Worm (Caenorhabditis elegans) whole organism, L1 larva: ENCODE measurements around the gene ragc-1.

Experiments
- F16B12.6 ChIP-seq: fragments of 150-350 bp; optimal IDR thresholded peaks from 2 replicates; lab custom pipeline; 2014; ENCODE audit warnings: missing biosample characterization, missing genetic modification characterization
- Y116A8C.19 ChIP-seq: sonication (generic microtip); optimal IDR thresholded peaks from 2 replicates; lab custom pipeline; 2016; ENCODE audit warnings: missing compliant biosample characterization, missing genetic modification characterization, borderline replicate concordance
- aha-1 ChIP-seq: fragments of 150-350 bp; optimal IDR thresholded peaks from 2 replicates; lab custom pipeline; 2014; ENCODE audit warnings: missing biosample characterization, missing genetic modification characterization
- alr-1 ChIP-seq: fragments of 200-800 bp; sonication (Bioruptor generic); optimal IDR thresholded peaks from 2 replicates; lab custom pipeline; 2018; ENCODE audit warnings: borderline replicate concordance, mild to moderate bottlenecking, missing genetic modification characterization, missing compliant biosample characterization
- ama-1 ChIP-seq: fragments of 150-350 bp; optimal IDR thresholded peaks from 2 replicates; lab custom pipeline; 2014
- blmp-1 ChIP-seq: fragments of 150-350 bp; optimal IDR thresholded peaks from 2 replicates; lab custom pipeline; 2014; ENCODE audit warnings: missing biosample characterization, missing genetic modification characterization
- ceh-63 ChIP-seq: fragments of 200-800 bp; sonication (Bioruptor generic); optimal IDR thresholded peaks from 2 replicates; lab custom pipeline; 2018; ENCODE audit warnings: mild to moderate bottlenecking, missing genetic modification characterization, missing compliant biosample characterization
- ceh-82 ChIP-seq, 3 experiments: fragments of 150-350 bp in 1 of 3; sonication (generic microtip) in 2 of 3; optimal IDR thresholded peaks; 2 replicates each; lab custom pipeline; 2014 to 2017; ENCODE audit warnings: missing biosample characterization in 3 of 3, missing genetic modification characterization in 3 of 3
- ceh-88 ChIP-seq: fragments of 200-800 bp; sonication (Bioruptor generic); IDR thresholded peaks from 2 replicates; pipeline ENCODE4 v1.3.6; 2022; ENCODE audit warnings: missing genetic modification characterization, missing compliant biosample characterization
- ceh-90 ChIP-seq: sonication (generic microtip); optimal IDR thresholded peaks from 2 replicates; lab custom pipeline; 2016; ENCODE audit warnings: missing genetic modification characterization, missing compliant biosample characterization
- dsc-1 ChIP-seq: sonication (generic microtip); optimal IDR thresholded peaks from 2 replicates; lab custom pipeline; 2016; ENCODE audit warnings: mild to moderate bottlenecking, missing genetic modification characterization, missing compliant biosample characterization
- efl-1 ChIP-seq, 4 experiments: fragments of 150-350 bp; optimal IDR thresholded peaks in 3 of 4; peaks in 1 of 4; 1 replicate in 1 of 4; 2 replicates in 3 of 4; lab custom pipeline; 2014; ENCODE audit warnings: missing biosample characterization in 2 of 4, missing genetic modification characterization in 2 of 4, missing genetic modification reagents in 2 of 4
- efl-3 ChIP-seq: fragments of 200-800 bp; sonication (Bioruptor generic); optimal IDR thresholded peaks from 2 replicates; lab custom pipeline; 2018; ENCODE audit warnings: mild to moderate bottlenecking, missing genetic modification characterization, missing compliant biosample characterization
- egl-13 ChIP-seq: sonication (generic microtip); optimal IDR thresholded peaks from 2 replicates; lab custom pipeline; 2016; ENCODE audit warnings: missing genotype, missing genetic modification reagents, missing genetic modification characterization, missing compliant biosample characterization
- egl-27 ChIP-seq, 2 experiments: fragments of 150-350 bp in 1 of 2; sonication (generic microtip); optimal IDR thresholded peaks; 3 replicates each; lab custom pipeline; 2017 to 2018; ENCODE audit warnings: missing biosample characterization in 2 of 2, missing genetic modification characterization in 2 of 2, missing genetic modification reagents in 2 of 2
- elt-3 ChIP-seq, 6 experiments: fragments of 150-350 bp in 1 of 6; sonication (generic microtip); optimal IDR thresholded peaks; 2 replicates each; lab custom pipeline; 2017 to 2018; ENCODE audit warnings: missing biosample characterization in 6 of 6, missing genetic modification characterization in 6 of 6, inconsistent platforms in 1 of 6
- fkh-10 ChIP-seq: sonication (generic microtip); optimal IDR thresholded peaks from 2 replicates; lab custom pipeline; 2017; ENCODE audit warnings: missing biosample characterization, missing genetic modification reagents, missing genetic modification characterization
- fkh-8 ChIP-seq: sonication (generic microtip); optimal IDR thresholded peaks from 2 replicates; lab custom pipeline; 2016; ENCODE audit warnings: mild to moderate bottlenecking, missing genetic modification characterization, missing compliant biosample characterization
- fos-1 ChIP-seq: fragments of 150-350 bp; optimal IDR thresholded peaks from 2 replicates; lab custom pipeline; 2014; ENCODE audit warnings: missing biosample characterization, missing genetic modification characterization
- hlh-17 ChIP-seq: fragments of 200-800 bp; sonication (Bioruptor generic); optimal IDR thresholded peaks from 2 replicates; lab custom pipeline; 2018; ENCODE audit warnings: missing genetic modification characterization, mild to moderate bottlenecking, missing compliant biosample characterization, moderate library complexity, borderline replicate concordance
- hlh-4 ChIP-seq: sonication (generic microtip); optimal IDR thresholded peaks from 2 replicates; lab custom pipeline; 2016; ENCODE audit warnings: mild to moderate bottlenecking, missing genetic modification characterization, missing compliant biosample characterization
- hpl-2 ChIP-seq: fragments of 150-350 bp; optimal IDR thresholded peaks from 2 replicates; lab custom pipeline; 2014; ENCODE audit warnings: missing biosample characterization, missing genetic modification reagents, missing genetic modification characterization
- irx-1 ChIP-seq: sonication (generic microtip); optimal IDR thresholded peaks from 2 replicates; lab custom pipeline; 2016; ENCODE audit warnings: missing genetic modification characterization, missing compliant biosample characterization
- isw-1 ChIP-seq: fragments of 200-800 bp; sonication (Bioruptor generic); IDR thresholded peaks from 2 replicates; pipeline ENCODE4 v1.3.6; 2022; ENCODE audit warnings: missing genetic modification characterization, missing compliant biosample characterization
- jun-1 ChIP-seq: fragments of 150-350 bp; optimal IDR thresholded peaks from 2 replicates; lab custom pipeline; 2014; ENCODE audit warnings: missing biosample characterization, missing genetic modification reagents, missing genetic modification characterization
- lin-14 ChIP-seq: fragments of 200-800 bp; sonication (Bioruptor generic); optimal IDR thresholded peaks from 2 replicates; lab custom pipeline; 2018; ENCODE audit warnings: mild to moderate bottlenecking, missing genetic modification characterization, moderate library complexity, missing compliant biosample characterization
- lin-39 ChIP-seq: fragments of 150-350 bp; optimal IDR thresholded peaks from 2 replicates; lab custom pipeline; 2014; ENCODE audit warnings: missing biosample characterization, missing genetic modification reagents, missing genetic modification characterization
- lir-3 ChIP-seq: sonication (generic microtip); optimal IDR thresholded peaks from 2 replicates; lab custom pipeline; 2016; ENCODE audit warnings: mild to moderate bottlenecking, missing genetic modification characterization, moderate library complexity, missing compliant biosample characterization; ENCODE audit not compliant: poor library complexity
- mab-9 ChIP-seq: fragments of 200-800 bp; sonication (Bioruptor generic); IDR thresholded peaks from 2 replicates; pipeline ENCODE4 v1.3.6; 2022; ENCODE audit warnings: missing genetic modification reagents, missing genetic modification characterization, missing compliant biosample characterization
- mdl-1 ChIP-seq, 2 experiments: fragments of 150-350 bp; optimal IDR thresholded peaks; 2 replicates each; lab custom pipeline; 2014 to 2017; ENCODE audit warnings: missing biosample characterization in 2 of 2, missing genetic modification characterization in 2 of 2, inconsistent platforms in 1 of 2
- mef-2 ChIP-seq: fragments of 150-350 bp; optimal IDR thresholded peaks from 2 replicates; lab custom pipeline; 2014; ENCODE audit warnings: missing biosample characterization, missing genetic modification characterization
- mep-1 ChIP-seq: fragments of 150-350 bp; optimal IDR thresholded peaks from 2 replicates; lab custom pipeline; 2014; ENCODE audit warnings: missing biosample characterization, missing genetic modification characterization
- nhr-20 ChIP-seq: sonication (generic microtip); optimal IDR thresholded peaks from 2 replicates; lab custom pipeline; 2016; ENCODE audit warnings: mild to moderate bottlenecking, missing genetic modification characterization, missing compliant biosample characterization
- nhr-28 ChIP-seq: fragments of 150-350 bp; optimal IDR thresholded peaks from 2 replicates; lab custom pipeline; 2014; ENCODE audit warnings: missing biosample characterization, missing genetic modification characterization
- nhr-47 ChIP-seq: sonication (generic microtip); optimal IDR thresholded peaks from 2 replicates; lab custom pipeline; 2016; ENCODE audit warnings: mild to moderate bottlenecking, missing genetic modification characterization, moderate library complexity, missing compliant biosample characterization
- nhr-76 ChIP-seq: sonication (generic microtip); optimal IDR thresholded peaks from 2 replicates; lab custom pipeline; 2017; ENCODE audit warnings: missing biosample characterization, missing genetic modification characterization
- nhr-84 ChIP-seq: sonication (generic microtip); optimal IDR thresholded peaks from 2 replicates; lab custom pipeline; 2017; ENCODE audit warnings: missing biosample characterization, missing genetic modification characterization
- nhr-85 ChIP-seq: sonication (generic microtip); peaks from one replicate; lab custom pipeline; 2016; ENCODE audit warnings: missing genetic modification characterization, inconsistent platforms, missing compliant biosample characterization
- pax-3 ChIP-seq: fragments of 200-800 bp; sonication (Bioruptor generic); optimal IDR thresholded peaks from 2 replicates; lab custom pipeline; 2018; ENCODE audit warnings: mild to moderate bottlenecking, missing genetic modification characterization, moderate library complexity, missing compliant biosample characterization
- pqm-1 ChIP-seq: sonication (generic microtip); optimal IDR thresholded peaks from 3 replicates; lab custom pipeline; 2017; ENCODE audit warnings: missing biosample characterization, missing genetic modification characterization
- rnt-1 ChIP-seq: sonication (generic microtip); optimal IDR thresholded peaks from 2 replicates; lab custom pipeline; 2016; ENCODE audit warnings: mild to moderate bottlenecking, missing genetic modification characterization, moderate library complexity, missing compliant biosample characterization
- snpc-4 ChIP-seq: fragments of 150-350 bp; optimal IDR thresholded peaks from 2 replicates; lab custom pipeline; 2014; ENCODE audit warnings: missing biosample characterization, missing genetic modification characterization
- sox-4 ChIP-seq: sonication (generic microtip); optimal IDR thresholded peaks from 2 replicates; lab custom pipeline; 2016; ENCODE audit warnings: missing genetic modification characterization, missing compliant biosample characterization
- sptf-1 ChIP-seq: fragments of 150-350 bp; optimal IDR thresholded peaks from 2 replicates; lab custom pipeline; 2014; ENCODE audit warnings: missing biosample characterization, missing genetic modification characterization
- tbx-2 ChIP-seq: sonication (generic microtip); optimal IDR thresholded peaks from 2 replicates; lab custom pipeline; 2016; ENCODE audit warnings: missing genetic modification characterization, missing compliant biosample characterization
- tlp-1 ChIP-seq: fragments of 150-350 bp; optimal IDR thresholded peaks from 2 replicates; lab custom pipeline; 2014; ENCODE audit warnings: missing biosample characterization, missing genetic modification characterization
- unc-130 ChIP-seq: fragments of 150-350 bp; optimal IDR thresholded peaks from 2 replicates; lab custom pipeline; 2017; ENCODE audit warnings: missing biosample characterization, missing genetic modification characterization, inconsistent platforms
- unc-30 ChIP-seq: sonication (generic microtip); optimal IDR thresholded peaks from 2 replicates; lab custom pipeline; 2017; ENCODE audit warnings: missing biosample characterization, missing genetic modification characterization
- unc-62 ChIP-seq: fragments of 150-350 bp; optimal IDR thresholded peaks from 2 replicates; lab custom pipeline; 2014; ENCODE audit warnings: missing biosample characterization, missing genetic modification reagents, missing genetic modification characterization
- unc-86 ChIP-seq: sonication (generic microtip); optimal IDR thresholded peaks from 2 replicates; lab custom pipeline; 2016; ENCODE audit warnings: missing genetic modification characterization, missing compliant biosample characterization
- unc-98 ChIP-seq: fragments of 200-800 bp; sonication (Bioruptor generic); IDR thresholded peaks from 2 replicates; pipeline ENCODE4 v1.3.6; 2022; ENCODE audit warnings: missing genetic modification characterization, missing compliant biosample characterization
- xbp-1 ChIP-seq: sonication (generic microtip); optimal IDR thresholded peaks from 2 replicates; lab custom pipeline; 2016; ENCODE audit warnings: missing genetic modification characterization, missing compliant biosample characterization

The ragc-1 gene

DNA sequence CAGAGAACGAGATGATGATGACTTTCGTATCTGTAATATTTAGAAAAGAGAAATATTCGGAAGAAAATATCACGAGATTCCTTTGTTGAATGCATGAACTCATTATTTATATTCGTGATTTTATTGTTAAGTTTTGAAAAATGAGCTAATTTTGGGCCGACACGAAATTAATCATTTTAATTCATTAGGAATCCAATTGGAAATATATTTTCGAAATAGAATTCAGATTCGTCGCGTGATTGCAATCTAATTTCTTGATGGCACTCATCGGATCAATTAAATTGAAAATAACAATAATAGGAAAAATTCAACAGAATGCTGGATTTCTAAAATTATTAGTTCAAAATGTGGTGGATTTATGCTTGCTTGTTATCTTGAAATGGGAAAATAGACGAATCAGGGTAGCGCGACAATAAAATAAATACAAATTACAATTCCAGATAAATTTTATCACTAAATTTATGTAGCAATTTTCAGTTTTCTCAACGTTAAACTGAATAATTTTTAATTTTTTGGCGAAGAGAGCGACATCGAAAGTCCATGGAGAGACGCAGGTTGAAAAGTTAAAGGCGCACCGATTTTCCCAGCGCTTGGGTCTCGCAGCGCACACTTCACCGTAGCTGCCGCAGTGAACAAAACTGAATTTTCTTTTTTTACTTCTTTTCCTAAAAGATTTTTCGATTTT is 2.9 kb downstream of the ragc-1 start:
- TF ChIP-seq fkh-8 (tag; lab: Kevin White, UChicago): peak; percentile 72
- TF ChIP-seq pqm-1 (tag; lab: Kevin White, UChicago): no peak
- peak; percentile 80 for TF ChIP-seq rnt-1 (tag; lab: Kevin White, UChicago)
- TF ChIP-seq ceh-82 (tag; optimal IDR thresholded peaks at IDR 0.05; lab: Kevin White, UChicago): peak; percentile 24 to 86 (median 63)
- TF ChIP-seq blmp-1 (tag; lab: Kevin White, UChicago): peak; percentile 68
- TF ChIP-seq ceh-90: no peak
- no peak for TF ChIP-seq hlh-4 (tag; lab: Kevin White, UChicago)
- peak in 1 of 6 experiments; percentile 52 for TF ChIP-seq elt-3 (tag; optimal IDR thresholded peaks at IDR 0.05; lab: Kevin White, UChicago)
- TF ChIP-seq tbx-2 (tag; lab: Kevin White, UChicago): peak; percentile 72
- TF ChIP-seq pax-3 (tag; lab: Kevin White, UChicago): no peak
- TF ChIP-seq jun-1: peak; percentile 50
- TF ChIP-seq lin-39 (tag; lab: Kevin White, UChicago): peak; percentile 34
- TF ChIP-seq irx-1: peak; percentile 57
- TF ChIP-seq ceh-63 (GFP tag; lab: Kevin White, UChicago): no peak
- TF ChIP-seq egl-13 (tag; lab: Kevin White, UChicago): peak; percentile 11
- no peak for TF ChIP-seq nhr-84 (tag; lab: Kevin White, UChicago)
- TF ChIP-seq xbp-1: peak; percentile 67
- peak; percentile 76 to 84 for TF ChIP-seq efl-1 (optimal IDR thresholded peaks at IDR 0.05; lab: Kevin White, UChicago)
- peak; percentile 71 to 97 for TF ChIP-seq efl-1 (GFP tag; optimal IDR thresholded peaks at IDR 0.05 in 1 of 2; lab: Kevin White, UChicago)
- TF ChIP-seq mep-1 (tag; lab: Kevin White, UChicago): peak; percentile 63
- TF ChIP-seq hlh-17 (GFP tag; lab: Kevin White, UChicago): no peak
- TF ChIP-seq efl-3 (GFP tag; lab: Kevin White, UChicago): no peak
- peak; percentile 73 for TF ChIP-seq nhr-20
- peak; percentile 27 for TF ChIP-seq ama-1 (lab: Kevin White, UChicago)
- peak; percentile 92 for TF ChIP-seq nhr-85 (tag; lab: Kevin White, UChicago)
- TF ChIP-seq nhr-47 (tag; lab: Kevin White, UChicago): peak; percentile 81
- peak; percentile 22 for TF ChIP-seq F16B12.6 (tag; lab: Kevin White, UChicago)
- TF ChIP-seq nhr-28 (tag; lab: Kevin White, UChicago): no peak
- TF ChIP-seq nhr-76 (tag; lab: Kevin White, UChicago): no peak
- peak; percentile 66 for TF ChIP-seq unc-86 (tag; lab: Kevin White, UChicago)
- TF ChIP-seq Y116A8C.19 (tag; lab: Kevin White, UChicago): no peak
- no peak for TF ChIP-seq fkh-10 (GFP tag; lab: Kevin White, UChicago)
- peak in 1 of 2 experiments; percentile 60 for TF ChIP-seq mdl-1 (tag; optimal IDR thresholded peaks at IDR 0.05; lab: Kevin White, UChicago)
- TF ChIP-seq snpc-4 (tag; lab: Kevin White, UChicago): peak; percentile 52
- peak; percentile 6 for TF ChIP-seq mef-2 (tag; lab: Kevin White, UChicago)
- peak; percentile 72 for TF ChIP-seq lin-14
- TF ChIP-seq unc-98 (GFP tag; lab: Robert Waterston, UW): no peak
- no peak for TF ChIP-seq sox-4 (tag; lab: Kevin White, UChicago)
- peak; percentile 62 for TF ChIP-seq isw-1 (GFP tag; lab: Robert Waterston, UW)
- TF ChIP-seq tlp-1 (tag; lab: Kevin White, UChicago): no peak
- TF ChIP-seq aha-1: no peak
- peak; percentile 46 for TF ChIP-seq dsc-1 (tag; lab: Kevin White, UChicago)
- no peak for TF ChIP-seq alr-1 (tag; lab: Kevin White, UChicago)
- no peak for TF ChIP-seq lir-3 (tag; lab: Kevin White, UChicago)
- TF ChIP-seq unc-62 (GFP tag; lab: Kevin White, UChicago): no peak
- TF ChIP-seq egl-27 (tag; optimal IDR thresholded peaks at IDR 0.05; lab: Kevin White, UChicago): no peak
- peak; percentile 23 for TF ChIP-seq fos-1 (tag; lab: Kevin White, UChicago)
- TF ChIP-seq unc-130 (tag; lab: Kevin White, UChicago): peak; percentile 56
- TF ChIP-seq hpl-2 (GFP tag; lab: Kevin White, UChicago): peak; percentile 28
- no peak for TF ChIP-seq unc-30 (tag; lab: Kevin White, UChicago)
- TF ChIP-seq sptf-1: no peak
- no peak for TF ChIP-seq ceh-88 (GFP tag; lab: Robert Waterston, UW)
- no peak for TF ChIP-seq mab-9 (GFP tag; lab: Robert Waterston, UW)
